Fruit fly (Drosophila melanogaster): ENCODE measurements around the gene Obp83cd.

- TF ChIP-seq CG10209 (GFP tag; optimal IDR thresholded peaks at IDR 0.05) (no peak), CG8089 (GFP tag; optimal IDR thresholded peaks at IDR 0.05) (no peak), CrebB (tag; optimal IDR thresholded peaks at IDR 0.05) (no peak), sug (tag; optimal IDR thresholded peaks at IDR 0.05) (no peak)
Observed at dm6 chr3R:6154773-6155295, 46.9 kb downstream of the Obp83cd start.
